Fruit fly (Drosophila melanogaster) whole organism, wandering third instar larva: ENCODE data around the gene IFT43.

Source experiments
- GATAd ChIP-seq: sonication (Bioruptor generic); optimal IDR thresholded peaks from 2 replicates; lab custom pipeline; 2016; ENCODE audit warnings: missing biosample characterization, missing genetic modification characterization
- Myc ChIP-seq: fragments of >200 bp; optimal IDR thresholded peaks from 2 replicates; lab custom pipeline; 2017
- Rel ChIP-seq, 2 experiments: fragments of 200-800 bp; sonication (Bioruptor generic) in 1 of 2; optimal IDR thresholded peaks; 2 replicates in 1 of 2; 3 replicates in 1 of 2; lab custom pipeline; 2016 to 2019; ENCODE audit warnings: mild to moderate bottlenecking in 2 of 2, missing biosample characterization in 2 of 2, missing genetic modification characterization in 2 of 2, moderate library complexity in 1 of 2
- foxo ChIP-seq, 2 experiments: fragments of 200-800 bp; sonication (Bioruptor generic); optimal IDR thresholded peaks; 2 replicates in 1 of 2; 3 replicates in 1 of 2; lab custom pipeline; 2016 to 2017; ENCODE audit warnings: missing biosample characterization in 2 of 2, missing genetic modification characterization in 2 of 2
- fru ChIP-seq: fragments of 200-800 bp; sonication (Bioruptor generic); optimal IDR thresholded peaks from 3 replicates; lab custom pipeline; 2016; ENCODE audit warnings: missing biosample characterization, mild to moderate bottlenecking, missing genetic modification characterization
- rgr ChIP-seq: fragments of 200-800 bp; sonication (Bioruptor generic); optimal IDR thresholded peaks from 3 replicates; lab custom pipeline; 2016; ENCODE audit warnings: missing biosample characterization, mild to moderate bottlenecking, missing genetic modification characterization

Gene IFT43

dm6 chr2L:12644301-12644700 is 50.5 kb downstream of the IFT43 start (continued):
- TF ChIP-seq foxo (GFP tag; optimal IDR thresholded peaks at IDR 0.05; lab: Kevin White, UChicago) (peak in 1 of 2 experiments; percentile 54), Rel (GFP tag; optimal IDR thresholded peaks at IDR 0.05; lab: Kevin White, UChicago) (no peak), Rel (tag; optimal IDR thresholded peaks at IDR 0.05; lab: Kevin White, UChicago) (no peak), GATAd (no peak), rgr (GFP tag; lab: Kevin White, UChicago) (peak; percentile 35), Myc (lab: Kevin White, UChicago) (no peak), fru (GFP tag; lab: Kevin White, UChicago) (no peak)
